Fruit fly (Drosophila melanogaster) whole organism, wandering third instar larva: Measurements from ENCODE around the gene CG32374.

Experiments
- GATAd ChIP-seq: sonication (Bioruptor generic); optimal IDR thresholded peaks from 2 replicates; lab custom pipeline; 2016; ENCODE audit warnings: missing biosample characterization, missing genetic modification characterization
- Myc ChIP-seq: fragments of >200 bp; optimal IDR thresholded peaks from 2 replicates; lab custom pipeline; 2017
- N ChIP-seq: fragments of >200 bp; optimal IDR thresholded peaks from 2 replicates; lab custom pipeline; 2018; ENCODE audit warnings: missing biosample characterization, missing external identifiers, missing genetic modification characterization
- OdsH ChIP-seq: fragments of 200-800 bp; sonication (Bioruptor generic); optimal IDR thresholded peaks from 2 replicates; lab custom pipeline; 2016; ENCODE audit warnings: missing biosample characterization, mild to moderate bottlenecking, missing genetic modification characterization
- Rel ChIP-seq, 2 experiments: fragments of 200-800 bp; sonication (Bioruptor generic) in 1 of 2; optimal IDR thresholded peaks; 2 replicates in 1 of 2; 3 replicates in 1 of 2; lab custom pipeline; 2016 to 2019; ENCODE audit warnings: mild to moderate bottlenecking in 2 of 2, missing biosample characterization in 2 of 2, missing genetic modification characterization in 2 of 2, moderate library complexity in 1 of 2
- dsf ChIP-seq: sonication (Bioruptor generic); optimal IDR thresholded peaks from 2 replicates; lab custom pipeline; 2016; ENCODE audit warnings: missing biosample characterization, missing genetic modification characterization, borderline replicate concordance
- fru ChIP-seq: fragments of 200-800 bp; sonication (Bioruptor generic); optimal IDR thresholded peaks from 3 replicates; lab custom pipeline; 2016; ENCODE audit warnings: missing biosample characterization, mild to moderate bottlenecking, missing genetic modification characterization
- h ChIP-seq: fragments of 200-800 bp; sonication (Bioruptor generic); optimal IDR thresholded peaks from 3 replicates; lab custom pipeline; 2016; ENCODE audit warnings: missing biosample characterization, mild to moderate bottlenecking, missing genetic modification characterization
- usp ChIP-seq: fragments of >200 bp; optimal IDR thresholded peaks from 2 replicates; lab custom pipeline; 2017; ENCODE audit warnings: missing biosample characterization, missing genetic modification characterization

DNA sequence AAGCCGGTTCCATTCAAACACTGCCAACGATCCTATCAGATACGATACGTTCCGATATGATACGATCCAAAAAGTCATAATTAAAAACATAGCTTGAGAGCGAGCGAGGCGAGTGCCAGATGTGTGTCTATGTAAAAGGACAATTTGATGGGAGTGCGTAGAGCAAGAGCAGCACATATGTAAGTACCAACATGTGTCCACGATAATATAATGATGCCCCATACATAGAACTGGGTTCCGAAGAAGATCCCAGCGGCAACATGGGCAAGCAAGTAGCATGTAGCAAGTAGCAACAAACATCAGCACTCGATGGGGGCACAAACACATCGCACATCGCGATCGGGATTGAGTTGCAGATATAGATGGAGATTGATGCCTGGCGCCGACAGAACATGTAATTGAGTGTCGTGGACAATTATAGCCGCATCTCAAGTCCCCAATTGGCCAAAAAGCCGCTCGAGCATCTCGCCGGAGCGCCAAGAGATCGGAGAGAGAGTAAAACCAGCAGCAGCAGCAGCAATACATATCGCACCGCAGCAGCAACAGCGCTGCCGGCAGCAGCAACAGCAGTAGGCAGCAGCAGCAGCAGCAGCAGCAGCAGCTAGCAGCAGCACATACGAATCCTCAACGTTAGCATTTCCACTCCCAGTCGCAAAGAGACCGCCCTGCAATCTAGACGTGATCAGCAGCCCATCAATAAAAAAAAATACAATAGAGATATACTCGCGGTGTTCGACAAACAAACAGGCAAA lies 22.4 kb downstream of the CG32374 start, which contains the start of gene ltl:
- TF ChIP-seq fru (GFP tag; lab: Kevin White, UChicago) (no peak), OdsH (GFP tag; lab: Kevin White, UChicago) (no peak), N (no peak), dsf (no peak), Rel (GFP tag; optimal IDR thresholded peaks at IDR 0.05; lab: Kevin White, UChicago) (no peak), Rel (tag; optimal IDR thresholded peaks at IDR 0.05; lab: Kevin White, UChicago) (no peak), usp (no peak), h (GFP tag; lab: Kevin White, UChicago) (no peak), Myc (lab: Kevin White, UChicago) (no peak), GATAd (GFP tag; lab: Kevin White, UChicago) (no peak)
